Worm (Caenorhabditis elegans) whole organism, midembryonic: ENCODE measurements around the gene clh-2.

Experiments used
- flt-1 ChIP-seq: fragments of 200-800 bp; sonication (Bioruptor generic); IDR thresholded peaks from 2 replicates; pipeline ENCODE4 v1.3.6; 2022; ENCODE audit warnings: missing genetic modification characterization, missing compliant biosample characterization
- klf-2 ChIP-seq: fragments of 200-800 bp; sonication (Bioruptor generic); conservative IDR thresholded peaks from 2 replicates; pipeline ENCODE4 v1.3.6; 2022; ENCODE audit warnings: missing genetic modification reagents, missing genetic modification characterization, missing compliant biosample characterization

ce11 chrII:11336640-11337241, 15.0 kb upstream of the clh-2 start:
- TF ChIP-seq flt-1 (GFP tag; lab: Robert Waterston, UW) = no peak
- no peak for TF ChIP-seq klf-2 (GFP tag; lab: Robert Waterston, UW)
